Worm (Caenorhabditis elegans) whole organism, midembryonic: ENCODE results near the gene elt-1.

ENCODE experiments used
- T22C8.4 ChIP-seq: fragments of 200-800 bp; sonication (Bioruptor generic); IDR thresholded peaks from 2 replicates; pipeline ENCODE4 v1.3.6; 2022; ENCODE audit warnings: missing genetic modification characterization, missing compliant biosample characterization
- cog-1 ChIP-seq: sonication (generic microtip); optimal IDR thresholded peaks from 2 replicates; lab custom pipeline; 2016; ENCODE audit warnings: missing genetic modification characterization, missing compliant biosample characterization
- flt-1 ChIP-seq: fragments of 200-800 bp; sonication (Bioruptor generic); IDR thresholded peaks from 2 replicates; pipeline ENCODE4 v1.3.6; 2022; ENCODE audit warnings: missing genetic modification characterization, missing compliant biosample characterization
- klf-2 ChIP-seq: fragments of 200-800 bp; sonication (Bioruptor generic); conservative IDR thresholded peaks from 2 replicates; pipeline ENCODE4 v1.3.6; 2022; ENCODE audit warnings: missing genetic modification reagents, missing genetic modification characterization, missing compliant biosample characterization
- med-1 ChIP-seq: sonication (generic microtip); optimal IDR thresholded peaks from 2 replicates; lab custom pipeline; 2017; ENCODE audit warnings: missing genetic modification characterization, mild to moderate bottlenecking, missing compliant biosample characterization, antibody characterized with exemption, missing genetic modification reagents; ENCODE audit not compliant: insufficient read depth
- tab-1 ChIP-seq: fragments of 200-800 bp; sonication (Bioruptor generic); IDR thresholded peaks from 2 replicates; pipeline ENCODE4 v1.3.6; 2022; ENCODE audit warnings: missing genetic modification characterization, missing compliant biosample characterization
- ztf-29 ChIP-seq: fragments of 200-800 bp; sonication (Bioruptor generic); IDR thresholded peaks from 2 replicates; pipeline ENCODE4 v1.3.6; 2022; ENCODE audit warnings: missing genetic modification reagents, missing genetic modification characterization, missing compliant biosample characterization

ce11 chrIV:9624275-9624674, 9.5 kb downstream of the elt-1 start, which contains the start of gene W09C2.8:
- no peak for TF ChIP-seq klf-2 (GFP tag; lab: Robert Waterston, UW)
- no peak for TF ChIP-seq med-1
- TF ChIP-seq tab-1, result no peak
- TF ChIP-seq T22C8.4 (GFP tag; lab: Robert Waterston, UW), result no peak
- no peak for TF ChIP-seq flt-1 (GFP tag; lab: Robert Waterston, UW)
- no peak for TF ChIP-seq cog-1
- TF ChIP-seq ztf-29 (GFP tag; lab: Robert Waterston, UW), result no peak
